Fruit fly (Drosophila melanogaster) whole organism, pupa: ENCODE measurements around the gene alpha-Man-IIa.

Source experiments
- CG10348 ChIP-seq: fragments of 200-800 bp; sonication (Bioruptor generic); IDR thresholded peaks from 2 replicates; pipeline ENCODE4 v1.3.6; 2022; ENCODE audit warnings: missing biosample characterization, missing genetic modification characterization
- EcR ChIP-seq: fragments of 200-800 bp; sonication (Bioruptor generic); optimal IDR thresholded peaks from 3 replicates; lab custom pipeline; 2019; ENCODE audit warnings: missing biosample characterization, missing genetic modification characterization, mild to moderate bottlenecking, moderate library complexity, missing genetic modification reagents
- gl ChIP-seq: fragments of 200-800 bp; sonication (Bioruptor generic); optimal IDR thresholded peaks from 2 replicates; lab custom pipeline; 2018; ENCODE audit warnings: missing biosample characterization, mild to moderate bottlenecking, missing genetic modification characterization

DNA sequence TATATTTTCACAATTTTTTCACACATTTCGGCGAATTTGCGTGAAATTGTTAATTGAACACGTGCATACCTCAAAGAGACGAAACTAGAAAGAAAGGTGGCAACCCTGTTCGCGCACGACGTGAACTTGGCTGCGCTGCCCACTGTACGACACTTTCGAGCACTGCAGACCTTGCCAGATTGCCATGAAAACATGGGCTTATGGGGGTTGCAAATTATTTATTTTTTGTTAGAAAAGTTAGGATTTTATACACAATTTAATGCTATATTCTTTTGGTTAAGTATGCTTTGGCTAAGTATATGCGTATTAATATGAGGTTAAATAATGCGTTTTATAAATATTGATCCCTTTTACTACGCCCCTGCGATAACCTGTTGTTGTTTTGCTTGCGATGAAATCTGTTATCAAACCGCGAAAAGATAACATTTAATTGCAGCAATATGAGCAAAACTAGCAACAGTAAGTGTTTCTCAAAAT, 11.2 kb upstream of the alpha-Man-IIa start, which contains the start of the genes RpL34b and CG8132:
- TF ChIP-seq CG10348 (peak; percentile 41; the same call in 1 of the 2 replicates), gl (peak; percentile 75), EcR (GFP tag; lab: Kevin White, UChicago) (peak; percentile 32)
